Worm (Caenorhabditis elegans) whole organism, young adult: ENCODE data around the gene F41C3.11.

Experiments
- C06A6.2 ChIP-seq: fragments of 200-800 bp; sonication (Bioruptor generic); conservative IDR thresholded peaks from 2 replicates; pipeline ENCODE4 v1.3.6; 2022; ENCODE audit warnings: missing genetic modification characterization, missing compliant biosample characterization
- F10E7.11 ChIP-seq: sonication (generic microtip); optimal IDR thresholded peaks from 2 replicates; lab custom pipeline; 2017; ENCODE audit warnings: mild to moderate bottlenecking, missing genetic modification characterization, moderate library complexity, missing compliant biosample characterization
- F33H1.4 ChIP-seq: fragments of 200-800 bp; sonication (Bioruptor generic); IDR thresholded peaks from 2 replicates; pipeline ENCODE4 v1.3.6; 2022; ENCODE audit warnings: missing genetic modification reagents, missing genetic modification characterization, missing compliant biosample characterization
- F39B2.1 ChIP-seq: fragments of 200-800 bp; sonication (Bioruptor generic); IDR thresholded peaks from 2 replicates; pipeline ENCODE4 v1.3.6; 2022; ENCODE audit warnings: missing genetic modification reagents, missing genetic modification characterization, missing compliant biosample characterization
- F52B5.7 ChIP-seq: sonication (generic microtip); optimal IDR thresholded peaks from 2 replicates; lab custom pipeline; 2016; ENCODE audit warnings: mild to moderate bottlenecking, missing genetic modification characterization, missing compliant biosample characterization
- K12H6.12 ChIP-seq: fragments of 200-800 bp; sonication (Bioruptor generic); optimal IDR thresholded peaks from 2 replicates; lab custom pipeline; 2018; ENCODE audit warnings: mild to moderate bottlenecking, missing genetic modification characterization, missing compliant biosample characterization
- atf-7 ChIP-seq: sonication (generic microtip); optimal IDR thresholded peaks from 2 replicates; lab custom pipeline; 2017; ENCODE audit warnings: mild to moderate bottlenecking, missing genetic modification characterization, missing compliant biosample characterization
- bed-1 ChIP-seq: fragments of 200-800 bp; sonication (Bioruptor generic); IDR thresholded peaks from 2 replicates; pipeline ENCODE4 v1.3.6; 2022; ENCODE audit warnings: missing genetic modification reagents, missing genetic modification characterization, missing compliant biosample characterization
- cebp-2 ChIP-seq: fragments of 200-800 bp; sonication (Bioruptor generic); IDR thresholded peaks from 2 replicates; pipeline ENCODE4 v1.3.6; 2022; ENCODE audit warnings: missing genetic modification characterization, missing compliant biosample characterization
- ceh-27 ChIP-seq: fragments of 200-800 bp; sonication (Bioruptor generic); optimal IDR thresholded peaks from 2 replicates; lab custom pipeline; 2018; ENCODE audit warnings: mild to moderate bottlenecking, missing genetic modification characterization, moderate library complexity, missing compliant biosample characterization
- ceh-79 ChIP-seq: sonication (generic microtip); optimal IDR thresholded peaks from 2 replicates; lab custom pipeline; 2017; ENCODE audit warnings: mild to moderate bottlenecking, missing genetic modification characterization, missing compliant biosample characterization
- ceh-91 ChIP-seq: fragments of 200-800 bp; sonication (Bioruptor generic); IDR thresholded peaks from 2 replicates; pipeline ENCODE4 v1.3.6; 2022; ENCODE audit warnings: missing genetic modification reagents, missing genetic modification characterization, missing compliant biosample characterization
- chd-7 ChIP-seq: sonication (generic microtip); optimal IDR thresholded peaks from 2 replicates; lab custom pipeline; 2016; ENCODE audit warnings: mild to moderate bottlenecking, missing genetic modification characterization, moderate library complexity, missing compliant biosample characterization
- dox-1 ChIP-seq: fragments of 200-800 bp; sonication (Bioruptor generic); IDR thresholded peaks from 2 replicates; pipeline ENCODE4 v1.3.6; 2022; ENCODE audit warnings: missing genetic modification reagents, missing genetic modification characterization, missing compliant biosample characterization
- dpff-1 ChIP-seq: sonication (generic microtip); optimal IDR thresholded peaks from 2 replicates; lab custom pipeline; 2017; ENCODE audit warnings: mild to moderate bottlenecking, missing genetic modification characterization, missing compliant biosample characterization
- efl-1 ChIP-seq: fragments of 150-350 bp; optimal IDR thresholded peaks from 2 replicates; lab custom pipeline; 2014; ENCODE audit warnings: missing biosample characterization, missing genetic modification reagents, missing genetic modification characterization
- egl-18 ChIP-seq: fragments of 200-800 bp; sonication (Bioruptor generic); IDR thresholded peaks from 2 replicates; pipeline ENCODE4 v1.3.6; 2022; ENCODE audit warnings: missing genetic modification reagents, missing genetic modification characterization, missing compliant biosample characterization
- ets-4 ChIP-seq: fragments of 200-800 bp; sonication (Bioruptor generic); optimal IDR thresholded peaks from 2 replicates; lab custom pipeline; 2018; ENCODE audit warnings: mild to moderate bottlenecking, missing genetic modification characterization, missing compliant biosample characterization
- him-1 ChIP-seq: sonication (generic microtip); optimal IDR thresholded peaks from 2 replicates; lab custom pipeline; 2016; ENCODE audit warnings: missing genotype, missing genetic modification reagents, missing genetic modification characterization, missing compliant biosample characterization
- hrde-1 ChIP-seq: sonication (generic microtip); optimal IDR thresholded peaks from 2 replicates; lab custom pipeline; 2016; ENCODE audit warnings: missing genetic modification characterization, mild to moderate bottlenecking, missing compliant biosample characterization, moderate library complexity, missing genotype, missing genetic modification reagents, borderline replicate concordance
- let-526 ChIP-seq: fragments of 200-800 bp; sonication (Bioruptor generic); IDR thresholded peaks from 2 replicates; pipeline ENCODE4 v1.3.6; 2022; ENCODE audit warnings: missing genetic modification reagents, missing genetic modification characterization, missing compliant biosample characterization
- let-607 ChIP-seq, 2 experiments: fragments of 200-800 bp in 1 of 2; sonication (Bioruptor generic) in 1 of 2; sonication (generic microtip) in 1 of 2; optimal IDR thresholded peaks; 2 replicates each; lab custom pipeline; 2016 to 2018; ENCODE audit warnings: mild to moderate bottlenecking in 2 of 2, missing compliant biosample characterization in 2 of 2, missing genetic modification characterization in 2 of 2, moderate library complexity in 2 of 2, missing genotype in 1 of 2
- lin-26 ChIP-seq: fragments of 200-800 bp; sonication (Bioruptor generic); IDR thresholded peaks from 2 replicates; pipeline ENCODE4 v1.3.6; 2022; ENCODE audit warnings: missing genetic modification reagents, missing genetic modification characterization, missing compliant biosample characterization
- madf-6 ChIP-seq: fragments of 200-800 bp; sonication (Bioruptor generic); IDR thresholded peaks from 2 replicates; pipeline ENCODE4 v1.3.6; 2022; ENCODE audit warnings: missing genetic modification reagents, missing genetic modification characterization, missing compliant biosample characterization
- nhr-80 ChIP-seq: sonication (generic microtip); optimal IDR thresholded peaks from 2 replicates; lab custom pipeline; 2016; ENCODE audit warnings: missing genetic modification characterization, missing compliant biosample characterization
- snpc-1.1 ChIP-seq: sonication (generic microtip); optimal IDR thresholded peaks from 2 replicates; lab custom pipeline; 2017; ENCODE audit warnings: missing genetic modification characterization, mild to moderate bottlenecking, missing compliant biosample characterization, antibody characterized with exemption, moderate library complexity, missing genotype, missing genetic modification reagents; ENCODE audit not compliant: insufficient read depth
- tbp1 ChIP-seq: fragments of 200-800 bp; sonication (Bioruptor generic); optimal IDR thresholded peaks from 2 replicates; lab custom pipeline; 2018; ENCODE audit warnings: mild to moderate bottlenecking, missing genetic modification characterization, missing compliant biosample characterization
- unc-130 ChIP-seq: sonication (generic microtip); optimal IDR thresholded peaks from 2 replicates; lab custom pipeline; 2016; ENCODE audit warnings: missing genetic modification reagents, missing genetic modification characterization, missing compliant biosample characterization
- unc-62 ChIP-seq: fragments of 150-350 bp; optimal IDR thresholded peaks from 2 replicates; lab custom pipeline; 2014; ENCODE audit warnings: missing biosample characterization, missing genetic modification reagents, missing genetic modification characterization
- zfh-2 ChIP-seq: fragments of 200-800 bp; sonication (Bioruptor generic); conservative IDR thresholded peaks from 2 replicates; pipeline ENCODE4 v1.3.6; 2022; ENCODE audit warnings: missing genetic modification reagents, missing genetic modification characterization, missing compliant biosample characterization
- ztf-22 ChIP-seq: fragments of 200-800 bp; sonication (Bioruptor generic); optimal IDR thresholded peaks from 2 replicates; lab custom pipeline; 2018; ENCODE audit warnings: mild to moderate bottlenecking, missing genetic modification characterization, moderate library complexity, missing compliant biosample characterization
- ztf-25 ChIP-seq: fragments of 200-800 bp; sonication (Bioruptor generic); IDR thresholded peaks from 2 replicates; pipeline ENCODE4 v1.3.6; 2022; ENCODE audit warnings: missing genetic modification reagents, missing genetic modification characterization, missing compliant biosample characterization
- ztf-3 ChIP-seq: fragments of 200-800 bp; sonication (Bioruptor generic); optimal IDR thresholded peaks from 2 replicates; lab custom pipeline; 2018; ENCODE audit warnings: mild to moderate bottlenecking, missing genetic modification characterization, missing compliant biosample characterization
- ztf-6 ChIP-seq: fragments of 200-800 bp; sonication (Bioruptor generic); IDR thresholded peaks from 2 replicates; pipeline ENCODE4 v1.3.6; 2022; ENCODE audit warnings: missing genetic modification reagents, missing genetic modification characterization, missing compliant biosample characterization

The F41C3.11 gene

DNA sequence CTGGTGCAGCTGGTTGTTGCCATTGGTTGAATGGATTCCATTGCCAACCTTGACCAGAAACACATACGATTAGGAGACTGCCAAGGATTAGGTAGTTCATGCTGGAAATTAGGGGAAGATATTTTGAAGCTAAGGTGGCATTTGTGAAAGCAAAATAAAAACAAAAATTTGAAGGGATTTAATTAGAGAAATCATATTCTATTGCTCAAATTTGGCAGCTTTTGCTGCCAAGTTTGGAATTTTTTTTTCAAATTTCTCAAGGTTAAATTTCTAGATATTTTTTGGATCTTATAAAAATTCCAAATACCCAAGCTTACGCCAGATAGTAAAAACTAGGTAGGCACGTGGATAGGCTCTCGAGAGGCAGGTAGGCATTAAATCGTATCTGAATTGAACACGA is 37.5 kb upstream of the F41C3.11 start, which contains the start of gene F26G1.5:
TSS of gene F26G1.5 (minus strand) at position 101 of the 400 bp plus-strand sequence.
- TF ChIP-seq hrde-1 (tag; lab: Kevin White, UChicago), result no peak
- no peak for TF ChIP-seq madf-6
- no peak for TF ChIP-seq ceh-27 (GFP tag; lab: Kevin White, UChicago)
- TF ChIP-seq lin-26 (GFP tag; lab: Robert Waterston, UW), result no peak
- TF ChIP-seq F33H1.4, result no peak
- TF ChIP-seq let-526, result no peak
- no peak for TF ChIP-seq dox-1 (GFP tag; lab: Robert Waterston, UW)
- no peak for TF ChIP-seq ceh-91 (GFP tag; lab: Robert Waterston, UW)
- no peak for TF ChIP-seq ztf-3 (GFP tag; lab: Kevin White, UChicago)
- TF ChIP-seq bed-1 (GFP tag; lab: Robert Waterston, UW), result no peak

DNA sequence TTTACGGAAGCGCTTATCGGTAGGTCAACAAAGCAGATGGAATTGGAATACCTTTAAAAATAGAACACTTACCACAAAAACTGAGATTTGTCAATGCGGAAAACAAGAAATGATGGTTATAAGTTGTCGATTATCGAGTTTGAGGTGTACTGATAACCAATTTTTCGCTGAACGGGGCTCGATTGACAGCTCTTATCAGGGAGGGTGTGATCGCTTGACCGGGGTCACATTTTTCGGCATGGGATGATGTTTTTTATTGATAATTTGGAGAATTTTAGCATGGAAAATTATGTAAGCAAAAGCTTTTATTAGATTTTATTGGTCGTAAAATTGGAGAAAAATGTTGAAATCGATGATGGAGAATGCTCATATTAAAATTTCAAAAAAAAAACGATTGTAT is 36.1 kb upstream of the F41C3.11 start:
- TF ChIP-seq unc-62 (GFP tag; lab: Kevin White, UChicago) (peak; percentile 55), nhr-80 (tag; lab: Kevin White, UChicago) (peak; percentile 87), ztf-22 (peak; percentile 5), ets-4 (peak; percentile 65), F52B5.7 (tag; lab: Kevin White, UChicago) (no peak), dox-1 (GFP tag; lab: Robert Waterston, UW) (peak; percentile 70), zfh-2 (GFP tag; lab: Robert Waterston, UW) (no peak)
- TF ChIP-seq, all 124 proteins: peak for 5

DNA sequence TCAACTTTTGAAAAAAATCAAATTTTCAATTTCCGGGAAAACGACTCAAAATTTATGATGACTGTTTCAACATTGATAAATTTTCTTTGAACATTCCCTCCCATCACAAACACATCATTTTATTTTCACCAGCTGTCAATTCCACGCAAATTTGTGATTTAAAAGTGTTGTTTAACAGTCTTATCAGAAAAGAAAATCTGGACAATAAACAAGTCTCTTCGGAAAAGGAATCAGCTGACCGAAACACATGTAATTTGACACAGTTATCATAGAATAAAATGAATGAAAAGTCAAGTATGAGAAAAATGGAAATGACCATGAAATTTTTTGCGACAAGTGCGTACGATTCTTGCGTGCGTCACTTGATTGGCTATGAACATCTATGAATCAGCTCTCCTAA is 35.3 kb upstream of the F41C3.11 start:
- TF ChIP-seq K12H6.12 (tag; lab: Kevin White, UChicago) (no peak), ztf-6 (no peak), unc-62 (GFP tag; lab: Kevin White, UChicago) (peak; percentile 96), nhr-80 (tag; lab: Kevin White, UChicago) (peak; percentile 85), F10E7.11 (tag; lab: Kevin White, UChicago) (no peak), cebp-2 (GFP tag; lab: Robert Waterston, UW) (no peak), chd-7 (tag; lab: Kevin White, UChicago) (no peak), ztf-25 (GFP tag; lab: Robert Waterston, UW) (no peak), dox-1 (GFP tag; lab: Robert Waterston, UW) (peak; percentile 26; the same call in 1 of the 2 replicates), ceh-79 (tag; lab: Kevin White, UChicago) (no peak), tbp1 (peak; percentile 34), bed-1 (GFP tag; lab: Robert Waterston, UW) (no peak), efl-1 (GFP tag; lab: Kevin White, UChicago) (no peak), zfh-2 (GFP tag; lab: Robert Waterston, UW) (no peak), let-607 (tag; optimal IDR thresholded peaks at IDR 0.05; lab: Kevin White, UChicago) (peak; percentile 9 to 38), egl-18 (no peak), ztf-22 (peak; percentile 54), atf-7 (tag; lab: Kevin White, UChicago) (peak; percentile 51), F39B2.1 (GFP tag; lab: Robert Waterston, UW) (no peak), him-1 (tag; lab: Kevin White, UChicago) (no peak), unc-130 (GFP tag; lab: Kevin White, UChicago) (no peak), C06A6.2 (GFP tag; lab: Robert Waterston, UW) (no peak), dpff-1 (tag; lab: Kevin White, UChicago) (no peak), ets-4 (peak; percentile 76), snpc-1.1 (no peak)
- TF ChIP-seq, all 124 proteins: peak for 8
